Fruit fly (Drosophila melanogaster): Measurements from ENCODE around the gene CG8840.

The CG8840 gene

DNA sequence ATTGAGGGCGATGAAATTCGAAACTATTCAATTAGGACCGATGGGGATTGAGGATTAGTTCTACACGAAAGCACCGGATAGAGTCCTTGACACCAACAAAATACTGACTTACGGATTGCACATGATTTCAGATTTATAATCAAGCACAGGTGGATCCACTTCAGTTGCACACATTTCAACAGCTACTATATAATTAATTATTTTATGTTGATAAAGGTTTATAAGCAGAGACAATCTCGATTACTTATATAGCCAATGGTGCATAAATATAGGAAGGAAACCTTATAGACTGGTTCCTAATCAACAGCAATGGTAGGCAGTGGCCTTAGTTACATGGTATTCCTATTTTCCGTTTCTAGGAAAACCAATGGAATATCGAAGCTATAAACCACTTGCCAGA, 41.9 kb upstream of the CG8840 start:
- no peak for TF ChIP-seq Myb (GFP tag; optimal IDR thresholded peaks at IDR 0.05)

DNA sequence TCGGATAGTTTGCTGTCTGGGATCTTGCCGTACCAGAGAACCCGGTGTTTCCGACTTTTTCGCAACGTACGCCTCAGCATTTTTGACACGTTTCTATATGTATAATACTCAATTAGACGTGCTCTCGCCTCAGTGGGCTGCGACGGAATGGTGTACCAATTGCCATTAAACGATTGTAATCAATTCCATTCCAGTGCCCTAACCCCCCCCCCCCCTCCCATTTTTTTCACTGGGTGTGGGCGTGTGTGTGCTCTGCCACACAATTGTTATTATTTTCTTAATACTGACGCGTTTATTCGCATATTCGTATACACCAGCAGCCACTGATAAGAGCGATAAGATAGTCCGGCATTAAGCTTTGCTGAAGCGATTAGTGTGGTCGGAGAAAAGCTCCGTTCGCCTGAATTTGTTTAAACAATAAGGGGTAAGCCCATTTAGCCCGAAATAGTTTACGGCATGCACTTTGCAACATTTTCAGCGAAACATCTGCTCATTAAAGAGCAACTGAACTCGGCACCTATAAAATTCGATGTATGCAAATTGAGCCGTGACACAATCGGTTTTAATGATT, 41.2 kb upstream of the CG8840 start:
- TF ChIP-seq lov (optimal IDR thresholded peaks at IDR 0.05) (no peak), lov (GFP tag; IDR thresholded peaks at IDR 0.05) (no peak), cwo (GFP tag; optimal IDR thresholded peaks at IDR 0.05) (peak; percentile 72), CG2678 (tag; optimal IDR thresholded peaks at IDR 0.05) (peak; percentile 5), CG6813 (GFP tag; optimal IDR thresholded peaks at IDR 0.05) (peak; percentile 10), crol (GFP tag; IDR thresholded peaks at IDR 0.05) (peak; percentile 80), CG7271 (tag; optimal IDR thresholded peaks at IDR 0.05) (no peak), gcm2 (GFP tag; optimal IDR thresholded peaks at IDR 0.05) (no peak), CG8478 (optimal IDR thresholded peaks at IDR 0.05) (no peak), Ets65A (GFP tag) (peak; percentile 41), pros (GFP tag; optimal IDR thresholded peaks at IDR 0.05) (no peak), CG13123 (GFP tag; optimal IDR thresholded peaks at IDR 0.05) (no peak), HHEX (GFP tag; optimal IDR thresholded peaks at IDR 0.05) (peak; percentile 3), CG13775 (GFP tag; optimal IDR thresholded peaks at IDR 0.05) (no peak), Sox102F (GFP tag; optimal IDR thresholded peaks at IDR 0.05) (no peak), Hmr (GFP tag; optimal IDR thresholded peaks at IDR 0.05) (peak; percentile 26), sd (tag; optimal IDR thresholded peaks at IDR 0.05) (peak; percentile 69), Hey (tag; optimal IDR thresholded peaks at IDR 0.05) (peak; percentile 70), rib (GFP tag; IDR thresholded peaks at IDR 0.05) (0 out of 2 replicates have a peak, but pooled peaks have one; percentile 33), CG8290 (GFP tag; optimal IDR thresholded peaks at IDR 0.05) (no peak), CG8290 (tag; optimal IDR thresholded peaks at IDR 0.05) (no peak), CG7786 (GFP tag; optimal IDR thresholded peaks at IDR 0.05) (no peak), Adf1 (GFP tag; IDR thresholded peaks at IDR 0.05) (0 out of 2 replicates have a peak, but pooled peaks have one; percentile 25), lab (GFP tag; optimal IDR thresholded peaks at IDR 0.05) (peak; percentile 34), CG18599 (GFP tag; optimal IDR thresholded peaks at IDR 0.05) (peak; percentile 60), ERR (GFP tag; optimal IDR thresholded peaks at IDR 0.05) (no peak), CG5180 (GFP tag; optimal IDR thresholded peaks at IDR 0.05) (peak; percentile 22), B-H2 (GFP tag; optimal IDR thresholded peaks at IDR 0.05) (peak; percentile 25), Opbp (GFP tag; IDR thresholded peaks at IDR 0.05; ENCODE audit: partially characterized antibody) (no peak), chinmo (GFP tag; IDR thresholded peaks at IDR 0.05; ENCODE audit: partially characterized antibody) (0 out of 4 replicates have a peak, but pooled peaks have one; percentile 62), CG34376 (GFP tag; optimal IDR thresholded peaks at IDR 0.05) (peak; percentile 81), sug (tag; optimal IDR thresholded peaks at IDR 0.05) (peak; percentile 85), esg (GFP tag; conservative IDR thresholded peaks at IDR 0.05) (no peak), CG7357 (GFP tag; IDR thresholded peaks at IDR 0.05) (no peak), GATAe (GFP tag; conservative IDR thresholded peaks at IDR 0.05) (peak; percentile 92), CG6765 (GFP tag; optimal IDR thresholded peaks at IDR 0.05) (no peak), CoRest (tag; optimal IDR thresholded peaks at IDR 0.05) (no peak), CG10543 (GFP tag; optimal IDR thresholded peaks at IDR 0.05) (peak; percentile 68), ewg (GFP tag; optimal IDR thresholded peaks at IDR 0.05) (no peak), mirr (GFP tag; optimal IDR thresholded peaks at IDR 0.05) (peak; percentile 84), CG11560 (tag; IDR thresholded peaks at IDR 0.05) (no peak), HmgZ (tag; optimal IDR thresholded peaks at IDR 0.05) (peak; percentile 40), BtbVII (GFP tag; optimal IDR thresholded peaks at IDR 0.05) (peak; percentile 49), grn (GFP tag; optimal IDR thresholded peaks at IDR 0.05) (peak; percentile 72), Dek (tag; optimal IDR thresholded peaks at IDR 0.05) (no peak), cg (GFP tag; optimal IDR thresholded peaks at IDR 0.05) (peak; percentile 45), hkb (optimal IDR thresholded peaks at IDR 0.05) (no peak), hkb (GFP tag; IDR thresholded peaks at IDR 0.05) (0 out of 2 replicates have a peak, but pooled peaks have one; percentile 20)

Measured in whole organism, embryonic.